Worm (Caenorhabditis elegans) whole organism, midembryonic: ENCODE data around the gene clec-121.

Experiments
- T22C8.4 ChIP-seq: fragments of 200-800 bp; sonication (Bioruptor generic); IDR thresholded peaks from 2 replicates; pipeline ENCODE4 v1.3.6; 2022; ENCODE audit warnings: missing genetic modification characterization, missing compliant biosample characterization
- cog-1 ChIP-seq: sonication (generic microtip); optimal IDR thresholded peaks from 2 replicates; lab custom pipeline; 2016; ENCODE audit warnings: missing genetic modification characterization, missing compliant biosample characterization
- flt-1 ChIP-seq: fragments of 200-800 bp; sonication (Bioruptor generic); IDR thresholded peaks from 2 replicates; pipeline ENCODE4 v1.3.6; 2022; ENCODE audit warnings: missing genetic modification characterization, missing compliant biosample characterization
- klf-2 ChIP-seq: fragments of 200-800 bp; sonication (Bioruptor generic); conservative IDR thresholded peaks from 2 replicates; pipeline ENCODE4 v1.3.6; 2022; ENCODE audit warnings: missing genetic modification reagents, missing genetic modification characterization, missing compliant biosample characterization
- med-1 ChIP-seq: sonication (generic microtip); optimal IDR thresholded peaks from 2 replicates; lab custom pipeline; 2017; ENCODE audit warnings: missing genetic modification characterization, mild to moderate bottlenecking, missing compliant biosample characterization, antibody characterized with exemption, missing genetic modification reagents; ENCODE audit not compliant: insufficient read depth
- ref-1 ChIP-seq: fragments of 200-800 bp; sonication (Bioruptor generic); conservative IDR thresholded peaks from 2 replicates; pipeline ENCODE4 v1.3.6; 2022; ENCODE audit warnings: missing genetic modification reagents, missing genetic modification characterization, missing compliant biosample characterization
- tab-1 ChIP-seq: fragments of 200-800 bp; sonication (Bioruptor generic); IDR thresholded peaks from 2 replicates; pipeline ENCODE4 v1.3.6; 2022; ENCODE audit warnings: missing genetic modification characterization, missing compliant biosample characterization
- ztf-23 ChIP-seq: fragments of 200-800 bp; sonication (Bioruptor generic); IDR thresholded peaks from 2 replicates; pipeline ENCODE4 v1.3.6; 2022; ENCODE audit warnings: missing genetic modification reagents, missing genetic modification characterization, missing compliant biosample characterization
- ztf-29 ChIP-seq: fragments of 200-800 bp; sonication (Bioruptor generic); IDR thresholded peaks from 2 replicates; pipeline ENCODE4 v1.3.6; 2022; ENCODE audit warnings: missing genetic modification reagents, missing genetic modification characterization, missing compliant biosample characterization

The clec-121 gene

ce11 chrII:3109533-3109932 is 7.4 kb downstream of the clec-121 start:
- TF ChIP-seq klf-2 (GFP tag; lab: Robert Waterston, UW) = no peak
- TF ChIP-seq tab-1 (GFP tag; lab: Robert Waterston, UW) = no peak
- no peak for TF ChIP-seq T22C8.4 (GFP tag; lab: Robert Waterston, UW)
- no peak for TF ChIP-seq ref-1 (GFP tag; lab: Robert Waterston, UW)
- TF ChIP-seq med-1 (GFP tag; lab: Kevin White, UChicago) = no peak
- TF ChIP-seq cog-1 (tag; lab: Kevin White, UChicago) = no peak
- no peak for TF ChIP-seq ztf-29 (GFP tag; lab: Robert Waterston, UW)

ce11 chrII:3110099-3110498 is 8.0 kb downstream of the clec-121 start:
- TF ChIP-seq ref-1 (GFP tag; lab: Robert Waterston, UW) = no peak
- TF ChIP-seq T22C8.4 (GFP tag; lab: Robert Waterston, UW) = no peak
- no peak for TF ChIP-seq flt-1
- TF ChIP-seq klf-2 (GFP tag; lab: Robert Waterston, UW) = no peak
- no peak for TF ChIP-seq tab-1 (GFP tag; lab: Robert Waterston, UW)
- no peak for TF ChIP-seq med-1 (GFP tag; lab: Kevin White, UChicago)
- no peak for TF ChIP-seq ztf-29 (GFP tag; lab: Robert Waterston, UW)
- TF ChIP-seq ztf-23 (GFP tag; lab: Robert Waterston, UW) = no peak
- no peak for TF ChIP-seq cog-1 (tag; lab: Kevin White, UChicago)

DNA sequence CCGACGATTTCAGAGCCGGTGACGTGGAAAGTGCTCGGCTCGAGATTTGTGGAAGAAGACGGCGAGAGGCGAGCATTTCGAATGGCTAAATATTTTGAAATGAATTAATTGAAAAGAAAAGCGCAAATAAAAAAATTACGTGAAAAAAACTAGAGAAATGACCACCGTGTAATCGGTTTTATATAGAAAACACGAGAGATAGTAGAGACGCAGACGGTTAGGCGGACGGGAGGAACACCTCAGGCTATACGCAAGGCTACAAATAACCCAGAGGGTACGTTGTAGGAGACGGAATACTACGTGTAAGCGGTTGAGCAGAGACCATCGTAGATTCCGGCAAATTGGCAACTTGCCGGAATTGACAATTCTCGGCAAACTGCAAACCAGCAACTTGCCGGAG is 9.0 kb downstream of the clec-121 start, which contains the start of gene Y25C1A.13:
Y25C1A.13 (minus strand) TSS at position 101 of the 400 bp plus-strand sequence.
- TF ChIP-seq T22C8.4 (GFP tag; lab: Robert Waterston, UW) = no peak

ce11 chrII:3112313-3112712 is 10.2 kb downstream of the clec-121 start, which contains the start of gene Y25C1A.2:
Gene Y25C1A.2, plus strand, starts transcription at chrII:3112613.
- no peak for TF ChIP-seq tab-1 (GFP tag; lab: Robert Waterston, UW)
- no peak for TF ChIP-seq flt-1
- no peak for TF ChIP-seq cog-1 (tag; lab: Kevin White, UChicago)
- TF ChIP-seq med-1 (GFP tag; lab: Kevin White, UChicago) = no peak
- no peak for TF ChIP-seq ztf-23 (GFP tag; lab: Robert Waterston, UW)
- TF ChIP-seq klf-2 (GFP tag; lab: Robert Waterston, UW) = no peak
- no peak for TF ChIP-seq ztf-29 (GFP tag; lab: Robert Waterston, UW)
- TF ChIP-seq T22C8.4 (GFP tag; lab: Robert Waterston, UW) = no peak
- no peak for TF ChIP-seq ref-1 (GFP tag; lab: Robert Waterston, UW)

DNA sequence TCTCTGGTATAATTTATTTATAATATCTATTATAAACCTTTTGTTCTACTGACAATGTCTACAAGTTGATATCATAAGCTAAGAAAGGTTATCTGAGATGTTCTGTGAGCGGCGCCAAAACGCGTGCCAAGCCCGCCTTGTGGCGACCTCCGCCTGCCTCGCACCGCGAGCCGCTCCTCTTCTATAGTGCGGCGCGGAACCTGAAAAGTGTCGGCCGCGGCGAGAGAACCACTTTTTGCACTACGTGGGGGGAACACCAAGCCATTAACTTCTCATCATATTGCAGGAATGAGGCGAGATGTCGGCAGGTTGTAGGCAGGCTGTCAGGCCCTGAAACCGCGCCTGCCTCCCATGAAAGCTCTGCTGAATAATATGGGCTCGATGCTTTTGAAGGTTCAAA is 11.2 kb downstream of the clec-121 start:
- TF ChIP-seq tab-1 (GFP tag; lab: Robert Waterston, UW) (0 out of 2 replicates have a peak, but pooled peaks have one; percentile 14), ref-1 (GFP tag; lab: Robert Waterston, UW) (no peak)

ce11 chrII:3113934-3114333 is 11.8 kb downstream of the clec-121 start, which contains the start of gene clec-123:
Gene clec-123, plus strand, starts transcription at chrII:3114234.
- TF ChIP-seq ztf-23 (GFP tag; lab: Robert Waterston, UW) (no peak), flt-1 (no peak)

ce11 chrII:3117471-3117870 is 15.4 kb downstream of the clec-121 start, which contains the start of gene T10D4.7:
Gene T10D4.7, plus strand, starts transcription at chrII:3117771.
- no peak for TF ChIP-seq med-1 (GFP tag; lab: Kevin White, UChicago)

DNA sequence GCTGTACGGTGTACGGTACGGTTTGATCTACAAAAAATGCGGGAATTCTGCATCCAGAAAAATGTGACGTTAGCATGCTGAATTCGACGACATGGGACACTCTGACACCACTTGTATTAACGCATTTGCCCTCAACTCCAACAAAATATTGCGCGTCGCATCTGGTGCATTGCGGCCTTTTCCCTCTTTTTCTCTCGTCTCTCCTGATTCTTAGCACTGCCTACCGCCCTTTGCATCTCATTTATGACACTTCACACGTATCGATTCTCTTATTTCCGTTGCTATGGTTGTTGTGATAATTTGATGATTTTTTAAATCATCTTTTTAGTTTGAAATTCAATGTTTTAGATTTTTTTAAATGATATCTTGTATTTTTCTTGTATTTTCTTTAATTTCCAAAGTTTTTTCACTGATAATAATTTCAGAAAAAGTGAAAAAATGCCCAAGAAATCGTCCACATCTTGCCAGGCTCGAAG is 16.8 kb downstream of the clec-121 start, which contains the start of gene T10D4.6:
T10D4.6 (plus strand) TSS at position 426 of the 476 bp plus-strand sequence.
- TF ChIP-seq klf-2 (GFP tag; lab: Robert Waterston, UW) (no peak), T22C8.4 (GFP tag; lab: Robert Waterston, UW) (peak; percentile 53), cog-1 (tag; lab: Kevin White, UChicago) (peak; percentile 15), med-1 (GFP tag; lab: Kevin White, UChicago) (no peak)

- TF ChIP-seq T22C8.4 (GFP tag; lab: Robert Waterston, UW) = no peak
- TF ChIP-seq ztf-29 (GFP tag; lab: Robert Waterston, UW) = no peak
- TF ChIP-seq med-1 (GFP tag; lab: Kevin White, UChicago) = no peak
- no peak for TF ChIP-seq ztf-23 (GFP tag; lab: Robert Waterston, UW)
- TF ChIP-seq cog-1 (tag; lab: Kevin White, UChicago) = no peak
- TF ChIP-seq klf-2 (GFP tag; lab: Robert Waterston, UW) = no peak
- TF ChIP-seq ref-1 (GFP tag; lab: Robert Waterston, UW) = no peak
- TF ChIP-seq flt-1 = no peak
- no peak for TF ChIP-seq tab-1 (GFP tag; lab: Robert Waterston, UW)
Observed at ce11 chrII:3123206-3123605, 21.1 kb downstream of the clec-121 start, which contains the start of gene srh-71. Gene srh-71, plus strand, starts transcription at chrII:3123506.

ce11 chrII:3126341-3126740 is 24.2 kb downstream of the clec-121 start, which contains the start of gene ins-19:
Gene ins-19, minus strand, starts transcription at chrII:3126441.
- TF ChIP-seq cog-1 (tag; lab: Kevin White, UChicago) (no peak), ref-1 (GFP tag; lab: Robert Waterston, UW) (no peak), tab-1 (GFP tag; lab: Robert Waterston, UW) (no peak), ztf-29 (GFP tag; lab: Robert Waterston, UW) (no peak), ztf-23 (GFP tag; lab: Robert Waterston, UW) (no peak), klf-2 (GFP tag; lab: Robert Waterston, UW) (no peak), T22C8.4 (GFP tag; lab: Robert Waterston, UW) (no peak), flt-1 (no peak), med-1 (GFP tag; lab: Kevin White, UChicago) (no peak)
